Fruit fly (Drosophila melanogaster) whole organism, embryonic: ENCODE data around the gene CG9289.

Source experiments
- Ada2b ChIP-seq: fragments of 200-800 bp; sonication (Bioruptor generic); IDR thresholded peaks from 2 replicates; pipeline ENCODE4 v1.3.6; 2022; ENCODE audit warnings: missing biosample characterization, missing genetic modification characterization
- Atf3 ChIP-seq: fragments of 200-800 bp; sonication (Bioruptor generic); optimal IDR thresholded peaks from 3 replicates; lab custom pipeline; 2016; ENCODE audit warnings: missing biosample characterization, missing genetic modification characterization
- BEAF-32 ChIP-seq: fragments of 200-800 bp; sonication (Bioruptor generic); optimal IDR thresholded peaks from 3 replicates; lab custom pipeline; 2017; ENCODE audit warnings: missing biosample characterization, missing genetic modification characterization, mild to moderate bottlenecking, moderate library complexity, missing genetic modification reagents
- Bteb2 ChIP-seq: fragments of 200-800 bp; sonication (Bioruptor generic); optimal IDR thresholded peaks from 2 replicates; lab custom pipeline; 2016; ENCODE audit warnings: missing biosample characterization, missing genetic modification characterization
- CG10147 ChIP-seq: fragments of 200-800 bp; sonication (Bioruptor generic); optimal IDR thresholded peaks from 2 replicates; lab custom pipeline; 2019; ENCODE audit warnings: missing biosample characterization, mild to moderate bottlenecking, missing genetic modification characterization, moderate library complexity
- CG10274 ChIP-seq: fragments of 200-800 bp; sonication (Bioruptor generic); optimal IDR thresholded peaks from 3 replicates; lab custom pipeline; 2017; ENCODE audit warnings: missing biosample characterization, mild to moderate bottlenecking, missing genetic modification characterization
- CG11695 ChIP-seq: fragments of 200-800 bp; sonication (Bioruptor generic); IDR thresholded peaks from 3 replicates; pipeline ENCODE4 v1.3.6; 2022; ENCODE audit warnings: missing biosample characterization, missing genetic modification characterization
- CG11696 ChIP-seq: fragments of 200-800 bp; sonication (Bioruptor generic); IDR thresholded peaks from 2 replicates; pipeline ENCODE4 v1.3.6; 2022; ENCODE audit warnings: missing biosample characterization, missing genetic modification characterization
- CG12769 ChIP-seq: fragments of 200-800 bp; sonication (Bioruptor generic); optimal IDR thresholded peaks from 2 replicates; lab custom pipeline; 2019; ENCODE audit warnings: missing biosample characterization, mild to moderate bottlenecking, missing genetic modification characterization, moderate library complexity
- CG13287 ChIP-seq: fragments of 200-800 bp; sonication (Bioruptor generic); IDR thresholded peaks from 2 replicates; pipeline ENCODE4 v1.3.6; 2022; ENCODE audit warnings: missing biosample characterization, missing genetic modification characterization; ENCODE audit not compliant: partially characterized antibody
- CG14050 ChIP-seq: fragments of 200-800 bp; sonication (Bioruptor generic); IDR thresholded peaks from 3 replicates; pipeline ENCODE4 v1.3.6; 2022; ENCODE audit warnings: missing biosample characterization, missing genetic modification characterization
- CG14710 ChIP-seq: fragments of 200-800 bp; sonication (Bioruptor generic); optimal IDR thresholded peaks from 3 replicates; lab custom pipeline; 2019; ENCODE audit warnings: missing biosample characterization, mild to moderate bottlenecking, missing genetic modification characterization, moderate library complexity
- CG15011 ChIP-seq: fragments of 200-800 bp; sonication (Bioruptor generic); optimal IDR thresholded peaks from 3 replicates; lab custom pipeline; 2018; ENCODE audit warnings: missing biosample characterization, mild to moderate bottlenecking, missing genetic modification characterization
- CG15696 ChIP-seq: fragments of 200-800 bp; sonication (Bioruptor generic); optimal IDR thresholded peaks from 2 replicates; lab custom pipeline; 2019; ENCODE audit warnings: missing biosample characterization, mild to moderate bottlenecking, missing genetic modification characterization, moderate library complexity
- CG16863 ChIP-seq: fragments of 200-800 bp; sonication (Bioruptor generic); optimal IDR thresholded peaks from 3 replicates; lab custom pipeline; 2016; ENCODE audit warnings: missing biosample characterization, missing genetic modification characterization
- CG17912 ChIP-seq: fragments of 200-800 bp; sonication (Bioruptor generic); optimal IDR thresholded peaks from 2 replicates; lab custom pipeline; 2018; ENCODE audit warnings: missing biosample characterization, mild to moderate bottlenecking, missing genetic modification characterization
- CG2129 ChIP-seq: fragments of 200-800 bp; sonication (Bioruptor generic); IDR thresholded peaks from 2 replicates; pipeline ENCODE4 v1.3.6; 2022; ENCODE audit warnings: missing biosample characterization, missing genetic modification characterization; ENCODE audit not compliant: partially characterized antibody
- CG2199 ChIP-seq: fragments of 200-800 bp; sonication (Bioruptor generic); IDR thresholded peaks from 3 replicates; pipeline ENCODE4 v1.3.6; 2022; ENCODE audit warnings: missing biosample characterization, missing genetic modification characterization
- CG3163 ChIP-seq: fragments of 200-800 bp; sonication (Bioruptor generic); optimal IDR thresholded peaks from 3 replicates; lab custom pipeline; 2016; ENCODE audit warnings: missing biosample characterization, missing genetic modification characterization
- CG32767 ChIP-seq: fragments of 200-800 bp; sonication (Bioruptor generic); IDR thresholded peaks from 2 replicates; pipeline ENCODE4 v1.3.6; 2022; ENCODE audit warnings: missing biosample characterization, missing genetic modification characterization
- CG32772 ChIP-seq: fragments of 200-800 bp; sonication (Bioruptor generic); IDR thresholded peaks from 2 replicates; pipeline ENCODE4 v1.3.6; 2022; ENCODE audit warnings: missing biosample characterization, missing genetic modification characterization
- CG4404 ChIP-seq: fragments of 200-800 bp; sonication (Bioruptor generic); IDR thresholded peaks from 2 replicates; pipeline ENCODE4 v1.3.6; 2022; ENCODE audit warnings: missing biosample characterization, missing genetic modification characterization
- CG6254 ChIP-seq: fragments of 200-800 bp; sonication (Bioruptor generic); optimal IDR thresholded peaks from 3 replicates; lab custom pipeline; 2017; ENCODE audit warnings: mild to moderate bottlenecking, missing biosample characterization, missing genetic modification reagents, missing genetic modification characterization
- CG6683 ChIP-seq: fragments of 200-800 bp; sonication (Bioruptor generic); optimal IDR thresholded peaks from 2 replicates; lab custom pipeline; 2017; ENCODE audit warnings: missing biosample characterization, mild to moderate bottlenecking, missing genetic modification characterization, missing genetic modification reagents
- CG6854 ChIP-seq: fragments of 200-800 bp; sonication (Bioruptor generic); optimal IDR thresholded peaks from 3 replicates; lab custom pipeline; 2017; ENCODE audit warnings: missing biosample characterization, mild to moderate bottlenecking, missing genetic modification characterization
- CG8089 ChIP-seq: fragments of 200-800 bp; sonication (Bioruptor generic); optimal IDR thresholded peaks from 3 replicates; lab custom pipeline; 2016; ENCODE audit warnings: missing biosample characterization, missing genetic modification characterization
- Dek ChIP-seq: fragments of 200-800 bp; sonication (Bioruptor generic); optimal IDR thresholded peaks from 3 replicates; lab custom pipeline; 2019; ENCODE audit warnings: missing biosample characterization, mild to moderate bottlenecking, missing genetic modification characterization, moderate library complexity
- Ets97D ChIP-seq: fragments of 200-800 bp; sonication (Bioruptor generic); optimal IDR thresholded peaks from 3 replicates; lab custom pipeline; 2016; ENCODE audit warnings: missing biosample characterization, missing genetic modification characterization
- HLH4C ChIP-seq: fragments of 200-800 bp; sonication (Bioruptor generic); IDR thresholded peaks from 3 replicates; pipeline ENCODE4 v1.3.6; 2022; ENCODE audit warnings: missing biosample characterization, missing genetic modification characterization; ENCODE audit not compliant: partially characterized antibody
- Hr51 ChIP-seq, 2 experiments: fragments of 200-800 bp; sonication (Bioruptor generic); optimal IDR thresholded peaks; 2 replicates in 1 of 2; 3 replicates in 1 of 2; lab custom pipeline; 2016 to 2018; ENCODE audit warnings: missing biosample characterization in 2 of 2, missing genetic modification characterization in 2 of 2, mild to moderate bottlenecking in 1 of 2, moderate library complexity in 1 of 2
- Kr ChIP-seq: fragments of 200-800 bp; sonication (Bioruptor generic); optimal IDR thresholded peaks from 2 replicates; lab custom pipeline; 2017; ENCODE audit warnings: missing biosample characterization, mild to moderate bottlenecking, missing genetic modification characterization
- Lhr ChIP-seq: fragments of 200-800 bp; sonication (Bioruptor generic); optimal IDR thresholded peaks from 3 replicates; lab custom pipeline; 2017; ENCODE audit warnings: mild to moderate bottlenecking, missing biosample characterization, missing genetic modification reagents, missing genetic modification characterization
- MTF-1 ChIP-seq: fragments of 200-800 bp; sonication (Bioruptor generic); optimal IDR thresholded peaks from 2 replicates; lab custom pipeline; 2018; ENCODE audit warnings: missing biosample characterization, mild to moderate bottlenecking, missing genetic modification characterization, borderline replicate concordance
- Med ChIP-seq: fragments of 200-800 bp; sonication (Bioruptor generic); peaks from one replicate; lab custom pipeline; 2016; ENCODE audit warnings: missing biosample characterization, missing genetic modification characterization, mild to moderate bottlenecking, inconsistent platforms, moderate library complexity
- NK7.1 ChIP-seq: fragments of 200-800 bp; sonication (Bioruptor generic); optimal IDR thresholded peaks from 3 replicates; lab custom pipeline; 2016; ENCODE audit warnings: missing biosample characterization, missing genetic modification characterization
- Ptx1 ChIP-seq: fragments of 200-800 bp; sonication (Bioruptor generic); IDR thresholded peaks from 2 replicates; pipeline ENCODE4 v1.3.6; 2022; ENCODE audit warnings: missing biosample characterization, missing genetic modification characterization
- Ravus ChIP-seq: fragments of 200-800 bp; sonication (Bioruptor generic); IDR thresholded peaks from 2 replicates; pipeline ENCODE4 v1.3.6; 2022; ENCODE audit warnings: missing biosample characterization, missing genetic modification characterization
- Trl ChIP-seq, 3 experiments: fragments of >200 bp in 2 of 3; fragments of 200-800 bp in 1 of 3; sonication (Bioruptor generic) in 1 of 3; optimal IDR thresholded peaks; 2 replicates in 1 of 3; 3 replicates in 2 of 3; lab custom pipeline; 2016 to 2017; ENCODE audit warnings: missing biosample characterization in 1 of 3, missing genetic modification characterization in 1 of 3
- ara ChIP-seq: fragments of 200-800 bp; sonication (Bioruptor generic); IDR thresholded peaks from 2 replicates; pipeline ENCODE4 v1.3.6; 2022; ENCODE audit warnings: missing biosample characterization, missing genetic modification characterization
- ase ChIP-seq: fragments of 200-800 bp; sonication (Bioruptor generic); IDR thresholded peaks from 3 replicates; pipeline ENCODE4 v1.3.6; 2022; ENCODE audit warnings: missing biosample characterization, missing genetic modification characterization
- bcd ChIP-seq: fragments of 200-800 bp; sonication (Bioruptor generic); optimal IDR thresholded peaks from 2 replicates; lab custom pipeline; 2017; ENCODE audit warnings: missing biosample characterization, mild to moderate bottlenecking, missing genetic modification characterization
- bigmax ChIP-seq: fragments of 200-800 bp; sonication (Bioruptor generic); optimal IDR thresholded peaks from 2 replicates; lab custom pipeline; 2018; ENCODE audit warnings: missing biosample characterization, mild to moderate bottlenecking, missing genetic modification characterization
- dan ChIP-seq: fragments of 200-800 bp; sonication (Bioruptor generic); IDR thresholded peaks from 2 replicates; pipeline ENCODE4 v1.3.6; 2022; ENCODE audit warnings: missing biosample characterization, missing genetic modification characterization
- danr ChIP-seq: fragments of 200-800 bp; sonication (Bioruptor generic); IDR thresholded peaks from 2 replicates; pipeline ENCODE4 v1.3.6; 2022; ENCODE audit warnings: missing biosample characterization, missing genetic modification characterization
- dati ChIP-seq: fragments of 200-800 bp; sonication (Bioruptor generic); IDR thresholded peaks from 2 replicates; pipeline ENCODE4 v1.3.6; 2022; ENCODE audit warnings: missing biosample characterization, missing genetic modification characterization
- dimm ChIP-seq: fragments of 200-800 bp; sonication (Bioruptor generic); IDR thresholded peaks from 2 replicates; pipeline ENCODE4 v1.3.6; 2022; ENCODE audit warnings: missing biosample characterization, missing genetic modification characterization
- fd3F ChIP-seq: fragments of 200-800 bp; sonication (Bioruptor generic); optimal IDR thresholded peaks from 2 replicates; lab custom pipeline; 2018; ENCODE audit warnings: missing biosample characterization, mild to moderate bottlenecking, missing genetic modification characterization, moderate library complexity
- gt ChIP-seq: fragments of 200-800 bp; sonication (Bioruptor generic); IDR thresholded peaks from 2 replicates; pipeline ENCODE4 v1.3.6; 2022; ENCODE audit warnings: missing biosample characterization, missing genetic modification characterization
- peb ChIP-seq: fragments of 200-800 bp; sonication (Bioruptor generic); IDR thresholded peaks from 2 replicates; pipeline ENCODE4 v1.3.6; 2022; ENCODE audit warnings: missing biosample characterization, missing genetic modification characterization
- vfl ChIP-seq: fragments of 200-800 bp; sonication (Bioruptor generic); optimal IDR thresholded peaks from 2 replicates; lab custom pipeline; 2016; ENCODE audit warnings: missing biosample characterization, missing genetic modification characterization
- zf30C ChIP-seq: fragments of 200-800 bp; sonication (Bioruptor generic); optimal IDR thresholded peaks from 3 replicates; lab custom pipeline; 2018; ENCODE audit warnings: missing biosample characterization, mild to moderate bottlenecking, missing genetic modification characterization

CG9289 gene

DNA sequence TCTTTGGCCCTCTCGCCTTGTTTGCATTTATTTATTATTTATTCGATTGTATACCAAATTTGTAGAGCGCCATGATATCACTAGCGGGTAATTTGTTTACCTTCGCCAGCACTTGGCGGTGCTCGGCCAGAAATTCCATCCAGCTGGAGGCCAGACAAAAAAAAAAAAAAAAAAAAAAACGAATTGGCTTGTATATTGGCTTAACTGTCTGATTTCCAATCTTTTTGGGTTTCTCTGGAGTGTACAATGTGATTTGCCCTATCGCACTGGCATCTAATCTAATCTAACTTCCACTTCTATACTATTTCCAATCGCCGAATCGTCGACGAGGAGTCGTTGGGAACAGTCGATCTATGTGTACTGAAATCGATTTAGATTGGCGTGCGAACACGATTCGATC lies 35.6 kb upstream of the CG9289 start (continued):
- no peak for TF ChIP-seq bigmax (GFP tag; lab: Kevin White, UChicago)
- TF ChIP-seq dati = no peak
- TF ChIP-seq Med (GFP tag; lab: Kevin White, UChicago) = peak; percentile 54
- TF ChIP-seq CG32767 = no peak
- TF ChIP-seq CG2129 (GFP tag; lab: Robert Waterston, UW) = no peak
- TF ChIP-seq CG14050 (GFP tag; lab: Robert Waterston, UW) = no peak
- no peak for TF ChIP-seq BEAF-32 (GFP tag; lab: Kevin White, UChicago)
- TF ChIP-seq CG15011 (GFP tag; lab: Kevin White, UChicago) = no peak
- no peak for TF ChIP-seq fd3F (GFP tag; lab: Kevin White, UChicago)
- peak; percentile 59 for TF ChIP-seq CG12769
- no peak for TF ChIP-seq Ravus (GFP tag; lab: Robert Waterston, UW)
- TF ChIP-seq dimm = no peak
- no peak for TF ChIP-seq peb (GFP tag; lab: Robert Waterston, UW)
- no peak for TF ChIP-seq vfl (GFP tag; lab: Kevin White, UChicago)
- TF ChIP-seq Lhr (GFP tag; lab: Kevin White, UChicago) = no peak
- no peak for TF ChIP-seq danr (GFP tag; lab: Robert Waterston, UW)
- no peak for TF ChIP-seq CG6683 (GFP tag; lab: Kevin White, UChicago)
- TF ChIP-seq CG10274 (GFP tag; lab: Kevin White, UChicago) = peak; percentile 12
- TF ChIP-seq Atf3 (GFP tag; lab: Kevin White, UChicago) = no peak
- no peak for TF ChIP-seq CG13287 (GFP tag; lab: Robert Waterston, UW)
- TF ChIP-seq Ets97D = no peak
- no peak for TF ChIP-seq bcd (GFP tag; lab: Kevin White, UChicago)
- no peak for TF ChIP-seq Kr (GFP tag; lab: Kevin White, UChicago)
- TF ChIP-seq CG6854 = peak; percentile 30
- no peak for TF ChIP-seq CG14710 (tag; lab: Kevin White, UChicago)
- no peak for TF ChIP-seq MTF-1 (GFP tag; lab: Kevin White, UChicago)
- no peak for TF ChIP-seq CG17912
- no peak for TF ChIP-seq CG10147 (GFP tag; lab: Kevin White, UChicago)
- TF ChIP-seq CG32772 = no peak
- no peak for TF ChIP-seq ase (GFP tag; lab: Robert Waterston, UW)
- TF ChIP-seq CG3163 (GFP tag; lab: Kevin White, UChicago) = no peak
- TF ChIP-seq CG15696 = no peak
- TF ChIP-seq ara = no peak
- TF ChIP-seq Ada2b (GFP tag; lab: Robert Waterston, UW) = no peak
- TF ChIP-seq Ptx1 (GFP tag; lab: Robert Waterston, UW) = no peak
- no peak for TF ChIP-seq gt (GFP tag; lab: Robert Waterston, UW)
- TF ChIP-seq Bteb2 (GFP tag; lab: Kevin White, UChicago) = no peak
- no peak for TF ChIP-seq dan (GFP tag; lab: Robert Waterston, UW)
- TF ChIP-seq NK7.1 = no peak
- TF ChIP-seq CG4404 (GFP tag; lab: Robert Waterston, UW) = no peak
- TF ChIP-seq Hr51 (GFP tag; optimal IDR thresholded peaks at IDR 0.05; lab: Kevin White, UChicago) = no peak
- no peak for TF ChIP-seq CG8089 (GFP tag; lab: Kevin White, UChicago)
- TF ChIP-seq CG11696 (GFP tag; lab: Robert Waterston, UW) = no peak
- TF ChIP-seq CG2199 (GFP tag; lab: Robert Waterston, UW) = no peak
- TF ChIP-seq CG16863 (GFP tag; lab: Kevin White, UChicago) = no peak
- no peak for TF ChIP-seq Trl (optimal IDR thresholded peaks at IDR 0.05; lab: Kevin White, UChicago)
- TF ChIP-seq Trl (GFP tag; optimal IDR thresholded peaks at IDR 0.05; lab: Kevin White, UChicago) = no peak
- TF ChIP-seq CG11695 (GFP tag; lab: Robert Waterston, UW) = no peak
- TF ChIP-seq Dek (tag; lab: Kevin White, UChicago) = no peak
- TF ChIP-seq HLH4C = no peak
- no peak for TF ChIP-seq CG6254 (GFP tag; lab: Kevin White, UChicago)
- TF ChIP-seq zf30C (GFP tag; lab: Kevin White, UChicago) = no peak
